Worm (Caenorhabditis elegans) whole organism, L1 larva: ENCODE measurements around the gene Y81B9A.2.
"Not testable (repeated sequence)": the region's sequence is repeated elsewhere in the genome, so short reads cannot be mapped to it uniquely, and the experiment has no call there.

Source experiments
- aha-1 ChIP-seq: fragments of 150-350 bp; optimal IDR thresholded peaks from 2 replicates; lab custom pipeline; 2014; ENCODE audit warnings: missing biosample characterization, missing genetic modification characterization
- ama-1 ChIP-seq: fragments of 150-350 bp; optimal IDR thresholded peaks from 2 replicates; lab custom pipeline; 2014
- ces-1 ChIP-seq: fragments of 150-350 bp; optimal IDR thresholded peaks from 2 replicates; lab custom pipeline; 2014; ENCODE audit warnings: missing biosample characterization, missing genetic modification reagents, missing genetic modification characterization
- efl-1 ChIP-seq, 4 experiments: fragments of 150-350 bp; optimal IDR thresholded peaks in 3 of 4; peaks in 1 of 4; 1 replicate in 1 of 4; 2 replicates in 3 of 4; lab custom pipeline; 2014; ENCODE audit warnings: missing biosample characterization in 2 of 4, missing genetic modification characterization in 2 of 4, missing genetic modification reagents in 2 of 4
- grh-1 ChIP-seq: fragments of 200-800 bp; sonication (Bioruptor generic); IDR thresholded peaks from 2 replicates; pipeline ENCODE4 v1.3.6; 2022; ENCODE audit warnings: missing genetic modification reagents, missing genetic modification characterization, missing compliant biosample characterization
- lin-13 ChIP-seq: fragments of 150-350 bp; optimal IDR thresholded peaks from 2 replicates; lab custom pipeline; 2014; ENCODE audit warnings: missing biosample characterization, missing genetic modification reagents, missing genetic modification characterization
- lin-15B ChIP-seq: fragments of 150-350 bp; sonication (generic microtip); optimal IDR thresholded peaks from 3 replicates; lab custom pipeline; 2014; ENCODE audit warnings: missing biosample characterization, missing genetic modification characterization
- lin-39 ChIP-seq: fragments of 150-350 bp; optimal IDR thresholded peaks from 2 replicates; lab custom pipeline; 2014; ENCODE audit warnings: missing biosample characterization, missing genetic modification reagents, missing genetic modification characterization
- nhr-237 ChIP-seq: fragments of 150-350 bp; optimal IDR thresholded peaks from 2 replicates; lab custom pipeline; 2014; ENCODE audit warnings: missing biosample characterization, missing genetic modification characterization
- nhr-90 ChIP-seq: sonication (generic microtip); optimal IDR thresholded peaks from 2 replicates; lab custom pipeline; 2016; ENCODE audit warnings: mild to moderate bottlenecking, missing genetic modification characterization, missing compliant biosample characterization; ENCODE audit not compliant: poor library complexity
- sptf-1 ChIP-seq: fragments of 150-350 bp; optimal IDR thresholded peaks from 2 replicates; lab custom pipeline; 2014; ENCODE audit warnings: missing biosample characterization, missing genetic modification characterization

DNA sequence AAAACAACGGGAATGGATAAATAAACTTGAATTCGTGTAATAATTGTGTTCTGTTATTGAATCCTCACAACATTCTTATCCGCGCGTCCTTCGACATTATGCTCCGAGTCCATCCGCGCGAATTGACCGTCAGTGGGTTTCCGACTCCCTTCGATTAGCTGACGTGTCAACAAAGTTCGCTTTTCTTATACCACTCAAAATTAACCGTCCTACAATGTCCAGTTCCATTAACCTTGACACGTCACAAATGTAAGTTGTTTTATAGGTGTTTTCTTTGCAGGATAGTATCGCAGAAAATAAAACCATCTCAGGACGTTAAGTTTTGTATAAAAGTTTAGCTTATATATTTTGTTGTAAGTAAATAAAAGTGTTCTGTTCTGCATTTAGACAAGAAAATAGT lies 19.5 kb downstream of the Y81B9A.2 start, which contains the start of gene crb-3:
- TF ChIP-seq lin-15B; lin-13 (GFP tag; lab: Kevin White, UChicago); ces-1; grh-1 (GFP tag; lab: Robert Waterston, UW); sptf-1 (tag; lab: Kevin White, UChicago); nhr-237 (tag; lab: Kevin White, UChicago); efl-1 (optimal IDR thresholded peaks at IDR 0.05; lab: Kevin White, UChicago); efl-1 (GFP tag; optimal IDR thresholded peaks at IDR 0.05 in 1 of 2; lab: Kevin White, UChicago); lin-39 (tag; lab: Kevin White, UChicago); aha-1 (tag; lab: Kevin White, UChicago); ama-1; nhr-90 (tag; lab: Kevin White, UChicago): not testable (repeated sequence)
